Worm (Caenorhabditis elegans): Measurements from ENCODE around the gene srh-194.
"Not testable (repeated sequence)": the region's sequence is repeated elsewhere in the genome, so short reads cannot be mapped to it uniquely, and the experiment has no call there.

DNA sequence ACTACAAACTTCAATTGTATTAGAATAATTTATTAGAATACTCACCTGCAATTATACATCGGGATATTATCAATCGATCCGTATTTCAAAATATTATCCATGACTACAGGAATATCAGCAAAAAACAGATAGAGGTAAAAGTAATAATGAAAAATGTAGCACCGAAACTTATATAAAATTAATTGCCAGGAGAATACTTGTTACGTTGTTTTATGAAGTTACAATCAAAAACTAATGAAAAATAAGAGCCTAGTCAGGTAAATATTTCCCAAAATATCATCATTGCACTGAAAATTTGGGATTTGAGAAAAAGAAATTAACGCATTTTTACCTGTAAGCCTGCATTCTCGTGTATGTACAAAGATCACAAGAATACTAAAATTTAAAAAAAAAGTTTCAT lies 22.1 kb downstream of the srh-194 start, which contains the start of gene srt-38:
- not testable (repeated sequence) for TF ChIP-seq W03F9.2, him-1, dao-5 (tag; optimal IDR thresholded peaks at IDR 0.05)

All from whole organism, L4/young adult.